Worm (Caenorhabditis elegans) whole organism, young adult: ENCODE data around the gene nhr-60.

Experiments
- B0019.2 ChIP-seq: fragments of 200-800 bp; sonication (Bioruptor generic); conservative IDR thresholded peaks from 2 replicates; pipeline ENCODE4 v1.3.6; 2022; ENCODE audit warnings: missing genetic modification reagents, missing genetic modification characterization, missing compliant biosample characterization
- C17E4.6 ChIP-seq: fragments of 200-800 bp; sonication (Bioruptor generic); IDR thresholded peaks from 2 replicates; pipeline ENCODE4 v1.3.6; 2022; ENCODE audit warnings: missing genetic modification reagents, missing genetic modification characterization, missing compliant biosample characterization
- D2030.7 ChIP-seq: fragments of 200-800 bp; sonication (Bioruptor generic); IDR thresholded peaks from 2 replicates; pipeline ENCODE4 v1.3.6; 2022; ENCODE audit warnings: missing genetic modification reagents, missing genetic modification characterization, missing compliant biosample characterization
- F10E7.11 ChIP-seq: sonication (generic microtip); optimal IDR thresholded peaks from 2 replicates; lab custom pipeline; 2017; ENCODE audit warnings: mild to moderate bottlenecking, missing genetic modification characterization, moderate library complexity, missing compliant biosample characterization
- F23B12.7 ChIP-seq: sonication (generic microtip); optimal IDR thresholded peaks from 2 replicates; lab custom pipeline; 2017; ENCODE audit warnings: missing genetic modification characterization, mild to moderate bottlenecking, missing compliant biosample characterization, antibody characterized with exemption, moderate library complexity; ENCODE audit not compliant: insufficient read depth
- F33H1.4 ChIP-seq: fragments of 200-800 bp; sonication (Bioruptor generic); IDR thresholded peaks from 2 replicates; pipeline ENCODE4 v1.3.6; 2022; ENCODE audit warnings: missing genetic modification reagents, missing genetic modification characterization, missing compliant biosample characterization
- F37B4.10 ChIP-seq: fragments of 200-800 bp; sonication (Bioruptor generic); IDR thresholded peaks from 2 replicates; pipeline ENCODE4 v1.3.6; 2022; ENCODE audit warnings: missing genetic modification characterization, missing compliant biosample characterization
- F52B5.7 ChIP-seq: sonication (generic microtip); optimal IDR thresholded peaks from 2 replicates; lab custom pipeline; 2016; ENCODE audit warnings: mild to moderate bottlenecking, missing genetic modification characterization, missing compliant biosample characterization
- F55B11.4 ChIP-seq: sonication (generic microtip); optimal IDR thresholded peaks from 2 replicates; lab custom pipeline; 2016; ENCODE audit warnings: missing compliant biosample characterization, missing genetic modification characterization, borderline replicate concordance; ENCODE audit not compliant: insufficient read depth
- Y53F4B.3 ChIP-seq: fragments of 200-800 bp; sonication (Bioruptor generic); IDR thresholded peaks from 2 replicates; pipeline ENCODE4 v1.3.6; 2022; ENCODE audit warnings: missing genetic modification reagents, missing genetic modification characterization, missing compliant biosample characterization
- Y67H2A.10 ChIP-seq: fragments of 200-800 bp; sonication (Bioruptor generic); conservative IDR thresholded peaks from 2 replicates; pipeline ENCODE4 v1.3.6; 2022; ENCODE audit warnings: missing genetic modification reagents, missing genetic modification characterization, missing compliant biosample characterization
- akir-1 ChIP-seq: fragments of 200-800 bp; sonication (Bioruptor generic); optimal IDR thresholded peaks from 2 replicates; lab custom pipeline; 2018; ENCODE audit warnings: mild to moderate bottlenecking, missing genetic modification characterization, moderate library complexity, missing compliant biosample characterization
- atf-7 ChIP-seq: sonication (generic microtip); optimal IDR thresholded peaks from 2 replicates; lab custom pipeline; 2017; ENCODE audit warnings: mild to moderate bottlenecking, missing genetic modification characterization, missing compliant biosample characterization
- athp-1 ChIP-seq: sonication (generic microtip); optimal IDR thresholded peaks from 2 replicates; lab custom pipeline; 2017; ENCODE audit warnings: mild to moderate bottlenecking, missing genetic modification characterization, missing compliant biosample characterization
- bed-1 ChIP-seq: fragments of 200-800 bp; sonication (Bioruptor generic); IDR thresholded peaks from 2 replicates; pipeline ENCODE4 v1.3.6; 2022; ENCODE audit warnings: missing genetic modification reagents, missing genetic modification characterization, missing compliant biosample characterization
- ccch-3 ChIP-seq: fragments of 200-800 bp; sonication (Bioruptor generic); optimal IDR thresholded peaks from 2 replicates; lab custom pipeline; 2018; ENCODE audit warnings: mild to moderate bottlenecking, missing genetic modification characterization, missing compliant biosample characterization
- ceh-100 ChIP-seq: fragments of 200-800 bp; sonication (Bioruptor generic); IDR thresholded peaks from 2 replicates; pipeline ENCODE4 v1.3.6; 2022; ENCODE audit warnings: missing genetic modification reagents, missing genetic modification characterization, missing compliant biosample characterization
- ceh-91 ChIP-seq: fragments of 200-800 bp; sonication (Bioruptor generic); IDR thresholded peaks from 2 replicates; pipeline ENCODE4 v1.3.6; 2022; ENCODE audit warnings: missing genetic modification reagents, missing genetic modification characterization, missing compliant biosample characterization
- dox-1 ChIP-seq: fragments of 200-800 bp; sonication (Bioruptor generic); IDR thresholded peaks from 2 replicates; pipeline ENCODE4 v1.3.6; 2022; ENCODE audit warnings: missing genetic modification reagents, missing genetic modification characterization, missing compliant biosample characterization
- efl-1 ChIP-seq: fragments of 150-350 bp; optimal IDR thresholded peaks from 2 replicates; lab custom pipeline; 2014; ENCODE audit warnings: missing biosample characterization, missing genetic modification reagents, missing genetic modification characterization
- egrh-3 ChIP-seq: fragments of 200-800 bp; sonication (Bioruptor generic); IDR thresholded peaks from 2 replicates; pipeline ENCODE4 v1.3.6; 2022; ENCODE audit warnings: missing genetic modification reagents, missing genetic modification characterization, missing compliant biosample characterization
- ets-4 ChIP-seq: fragments of 200-800 bp; sonication (Bioruptor generic); optimal IDR thresholded peaks from 2 replicates; lab custom pipeline; 2018; ENCODE audit warnings: mild to moderate bottlenecking, missing genetic modification characterization, missing compliant biosample characterization
- him-1 ChIP-seq: sonication (generic microtip); optimal IDR thresholded peaks from 2 replicates; lab custom pipeline; 2016; ENCODE audit warnings: missing genotype, missing genetic modification reagents, missing genetic modification characterization, missing compliant biosample characterization
- hlh-12 ChIP-seq: sonication (generic microtip); optimal IDR thresholded peaks from 2 replicates; lab custom pipeline; 2016; ENCODE audit warnings: missing genetic modification characterization, missing compliant biosample characterization
- hlh-26 ChIP-seq: fragments of 200-800 bp; sonication (Bioruptor generic); conservative IDR thresholded peaks from 2 replicates; pipeline ENCODE4 v1.3.6; 2022; ENCODE audit warnings: missing genetic modification reagents, missing genetic modification characterization, missing compliant biosample characterization
- hmg-20 ChIP-seq: fragments of 200-800 bp; sonication (Bioruptor generic); IDR thresholded peaks from 2 replicates; pipeline ENCODE4 v1.3.6; 2022; ENCODE audit warnings: missing genetic modification reagents, missing genetic modification characterization, missing compliant biosample characterization
- hrde-1 ChIP-seq: sonication (generic microtip); optimal IDR thresholded peaks from 2 replicates; lab custom pipeline; 2016; ENCODE audit warnings: missing genetic modification characterization, mild to moderate bottlenecking, missing compliant biosample characterization, moderate library complexity, missing genotype, missing genetic modification reagents, borderline replicate concordance
- let-526 ChIP-seq: fragments of 200-800 bp; sonication (Bioruptor generic); IDR thresholded peaks from 2 replicates; pipeline ENCODE4 v1.3.6; 2022; ENCODE audit warnings: missing genetic modification reagents, missing genetic modification characterization, missing compliant biosample characterization
- lin-26 ChIP-seq: fragments of 200-800 bp; sonication (Bioruptor generic); IDR thresholded peaks from 2 replicates; pipeline ENCODE4 v1.3.6; 2022; ENCODE audit warnings: missing genetic modification reagents, missing genetic modification characterization, missing compliant biosample characterization
- lin-35 ChIP-seq, 3 experiments: fragments of 150-350 bp in 2 of 3; sonication (generic microtip) in 1 of 3; optimal IDR thresholded peaks; 2 replicates each; lab custom pipeline; 2014 to 2018; ENCODE audit warnings: missing biosample characterization in 3 of 3, missing genetic modification characterization in 3 of 3, missing genetic modification reagents in 3 of 3
- lir-1 ChIP-seq: fragments of 200-800 bp; sonication (Bioruptor generic); conservative IDR thresholded peaks from 2 replicates; pipeline ENCODE4 v1.3.6; 2022; ENCODE audit warnings: missing genetic modification reagents, missing genetic modification characterization, missing compliant biosample characterization
- madf-10 ChIP-seq: sonication (generic microtip); optimal IDR thresholded peaks from 2 replicates; lab custom pipeline; 2016; ENCODE audit warnings: mild to moderate bottlenecking, missing genetic modification characterization, missing compliant biosample characterization
- madf-6 ChIP-seq: fragments of 200-800 bp; sonication (Bioruptor generic); IDR thresholded peaks from 2 replicates; pipeline ENCODE4 v1.3.6; 2022; ENCODE audit warnings: missing genetic modification reagents, missing genetic modification characterization, missing compliant biosample characterization
- mcd-1 ChIP-seq: fragments of 200-800 bp; sonication (Bioruptor generic); IDR thresholded peaks from 2 replicates; pipeline ENCODE4 v1.3.6; 2022; ENCODE audit warnings: missing genetic modification reagents, missing genetic modification characterization, missing compliant biosample characterization
- mes-4 ChIP-seq: sonication (generic microtip); optimal IDR thresholded peaks from 2 replicates; lab custom pipeline; 2016; ENCODE audit warnings: missing genotype, missing genetic modification characterization, missing compliant biosample characterization
- nfya-2 ChIP-seq: fragments of 200-800 bp; sonication (Bioruptor generic); IDR thresholded peaks from 2 replicates; pipeline ENCODE4 v1.3.6; 2022; ENCODE audit warnings: missing genetic modification reagents, missing genetic modification characterization, missing compliant biosample characterization
- rcor-1 ChIP-seq: fragments of 200-800 bp; sonication (Bioruptor generic); IDR thresholded peaks from 2 replicates; pipeline ENCODE4 v1.3.6; 2022; ENCODE audit warnings: missing genetic modification reagents, missing genetic modification characterization, missing compliant biosample characterization
- rec-8 ChIP-seq, 2 experiments: sonication (generic microtip); optimal IDR thresholded peaks; 2 replicates each; lab custom pipeline; 2016; ENCODE audit warnings: mild to moderate bottlenecking in 2 of 2, missing genetic modification characterization in 2 of 2, missing genetic modification reagents in 2 of 2, missing genotype in 2 of 2, missing biosample characterization in 1 of 2, missing compliant biosample characterization in 1 of 2, moderate library complexity in 1 of 2
- sea-2 ChIP-seq: fragments of 200-800 bp; sonication (Bioruptor generic); IDR thresholded peaks from 2 replicates; pipeline ENCODE4 v1.3.6; 2022; ENCODE audit warnings: missing genetic modification characterization, missing compliant biosample characterization
- snpc-1.1 ChIP-seq: sonication (generic microtip); optimal IDR thresholded peaks from 2 replicates; lab custom pipeline; 2017; ENCODE audit warnings: missing genetic modification characterization, mild to moderate bottlenecking, missing compliant biosample characterization, antibody characterized with exemption, moderate library complexity, missing genotype, missing genetic modification reagents; ENCODE audit not compliant: insufficient read depth
- snpc-1.3 ChIP-seq: sonication (generic microtip); optimal IDR thresholded peaks from 2 replicates; lab custom pipeline; 2017; ENCODE audit warnings: missing genetic modification characterization, mild to moderate bottlenecking, missing compliant biosample characterization, antibody characterized with exemption, moderate library complexity, missing genotype, missing genetic modification reagents; ENCODE audit not compliant: insufficient read depth
- snpc-4 ChIP-seq, 5 experiments: fragments of 150-350 bp in 1 of 5; sonication (generic microtip) in 4 of 5; optimal IDR thresholded peaks; 2 replicates each; lab custom pipeline; 2014 to 2018; ENCODE audit warnings: missing genetic modification characterization in 5 of 5, missing biosample characterization in 3 of 5, antibody characterized with exemption in 2 of 5, mild to moderate bottlenecking in 2 of 5, missing compliant biosample characterization in 2 of 5, missing genotype in 2 of 5, moderate library complexity in 2 of 5, missing genetic modification reagents in 1 of 5
- tbp1 ChIP-seq: fragments of 200-800 bp; sonication (Bioruptor generic); optimal IDR thresholded peaks from 2 replicates; lab custom pipeline; 2018; ENCODE audit warnings: mild to moderate bottlenecking, missing genetic modification characterization, missing compliant biosample characterization
- ztf-18 ChIP-seq: sonication (generic microtip); optimal IDR thresholded peaks from 2 replicates; lab custom pipeline; 2016; ENCODE audit warnings: missing genotype, mild to moderate bottlenecking, missing genetic modification characterization, missing compliant biosample characterization
- ztf-26 ChIP-seq: sonication (generic microtip); optimal IDR thresholded peaks from 2 replicates; lab custom pipeline; 2017; ENCODE audit warnings: missing genetic modification characterization, missing compliant biosample characterization

The nhr-60 gene

DNA sequence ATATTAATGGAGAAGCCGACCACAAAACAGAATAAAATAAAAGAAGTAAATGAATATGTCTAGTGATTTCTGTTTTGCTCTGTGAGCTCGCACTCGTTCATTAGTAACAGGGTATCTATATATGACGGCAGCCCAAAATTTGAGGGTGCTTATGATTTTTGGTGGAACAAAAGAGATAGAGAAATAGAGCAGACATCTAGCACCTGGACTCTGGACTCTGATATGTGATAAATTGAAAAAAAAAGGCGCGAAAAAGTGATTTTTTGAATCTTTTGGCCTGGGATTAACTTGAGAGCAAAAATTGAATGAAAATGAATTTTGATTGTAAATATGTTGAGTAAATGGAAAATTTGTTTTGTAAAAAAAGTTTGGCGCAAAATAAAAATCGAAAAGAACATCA, 3.6 kb upstream of the nhr-60 start, which contains the start of gene nhr-283:
TSS of gene nhr-283 (minus strand) at position 101 of the 400 bp plus-strand sequence.
- no peak for TF ChIP-seq rcor-1 (GFP tag; lab: Robert Waterston, UW)
- no peak for TF ChIP-seq F23B12.7 (tag; lab: Kevin White, UChicago)
- TF ChIP-seq sea-2: no peak
- TF ChIP-seq snpc-4 (GFP tag; optimal IDR thresholded peaks at IDR 0.05; lab: Kevin White, UChicago): no peak
- TF ChIP-seq snpc-4 (tag; optimal IDR thresholded peaks at IDR 0.05; lab: Kevin White, UChicago): no peak
- TF ChIP-seq F10E7.11 (tag; lab: Kevin White, UChicago): no peak
- no peak for TF ChIP-seq egrh-3
- no peak for TF ChIP-seq mcd-1
- no peak for TF ChIP-seq atf-7 (tag; lab: Kevin White, UChicago)
- TF ChIP-seq him-1 (tag; lab: Kevin White, UChicago): no peak
- TF ChIP-seq hmg-20 (GFP tag; lab: Robert Waterston, UW): no peak
- TF ChIP-seq hlh-12 (tag; lab: Kevin White, UChicago): no peak
- TF ChIP-seq dox-1 (GFP tag; lab: Robert Waterston, UW): no peak
- no peak for TF ChIP-seq rec-8 (tag; optimal IDR thresholded peaks at IDR 0.05; lab: Kevin White, UChicago)
- no peak for TF ChIP-seq hrde-1 (tag; lab: Kevin White, UChicago)
- no peak for TF ChIP-seq lin-26 (GFP tag; lab: Robert Waterston, UW)
- TF ChIP-seq ets-4 (GFP tag; lab: Kevin White, UChicago): no peak

DNA sequence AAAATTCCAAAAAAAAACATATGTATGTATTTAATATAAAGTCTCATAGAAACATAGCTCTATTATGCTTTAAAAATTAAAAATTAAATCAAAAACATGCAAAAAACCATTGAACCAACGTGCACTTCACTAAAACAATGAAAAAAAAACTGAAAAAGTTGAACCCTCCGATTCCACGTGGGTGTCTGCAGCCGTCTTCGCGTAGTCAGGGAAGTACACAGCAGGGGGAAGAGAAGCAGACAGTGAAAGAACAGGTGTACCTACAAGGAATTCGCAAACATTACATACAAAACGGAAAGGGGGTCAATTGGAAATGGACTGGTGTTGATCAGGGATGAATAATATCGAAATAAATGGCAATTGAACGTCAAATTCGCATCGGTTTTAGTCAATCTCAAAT, 900 bp upstream of the nhr-60 start:
- TF ChIP-seq F37B4.10 (no peak), nfya-2 (GFP tag; lab: Robert Waterston, UW) (no peak), C17E4.6 (no peak), ztf-18 (no peak), bed-1 (no peak), lin-35 (GFP tag; optimal IDR thresholded peaks at IDR 0.05; lab: Kevin White, UChicago) (no peak), him-1 (tag; lab: Kevin White, UChicago) (no peak), F52B5.7 (tag; lab: Kevin White, UChicago) (no peak), Y67H2A.10 (no peak), akir-1 (no peak), ets-4 (GFP tag; lab: Kevin White, UChicago) (no peak), ccch-3 (GFP tag; lab: Kevin White, UChicago) (no peak), sea-2 (no peak), F33H1.4 (GFP tag; lab: Robert Waterston, UW) (no peak), snpc-1.1 (tag; lab: Kevin White, UChicago) (no peak), let-526 (GFP tag; lab: Robert Waterston, UW) (no peak)

DNA sequence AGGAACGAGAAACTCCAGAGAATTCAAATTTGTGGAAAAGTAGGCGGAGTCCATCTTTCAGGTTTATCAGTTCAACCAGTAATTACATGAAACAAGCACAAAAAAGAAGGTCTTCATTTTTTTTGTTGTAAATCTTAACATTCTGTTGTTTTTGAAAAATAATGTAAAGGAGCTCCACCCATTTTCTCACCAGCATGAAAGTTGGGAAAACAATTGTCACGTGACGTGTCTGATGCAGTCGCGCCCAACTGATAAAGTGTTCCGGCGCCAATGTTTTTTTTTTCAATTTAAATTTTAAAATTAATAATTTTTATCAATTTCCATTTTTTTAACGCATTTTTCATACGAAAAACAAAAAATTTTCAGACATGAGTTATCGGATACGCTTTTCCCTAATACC, 4.0 kb downstream of the nhr-60 start, which contains the start of gene F57A10.4:
TSS of gene F57A10.4 (plus strand) at position 367 of the 400 bp plus-strand sequence.
- TF ChIP-seq mes-4 (no peak), F52B5.7 (tag; lab: Kevin White, UChicago) (no peak), ztf-18 (peak; percentile 35), Y53F4B.3 (no peak), efl-1 (GFP tag; lab: Kevin White, UChicago) (peak; percentile 45), ceh-91 (GFP tag; lab: Robert Waterston, UW) (peak; percentile 29; the same call in 1 of the 2 replicates), lir-1 (no peak), ztf-26 (tag; lab: Kevin White, UChicago) (no peak), nfya-2 (GFP tag; lab: Robert Waterston, UW) (no peak), athp-1 (tag; lab: Kevin White, UChicago) (no peak), snpc-1.3 (no peak), B0019.2 (no peak), hlh-26 (GFP tag; lab: Robert Waterston, UW) (no peak), madf-10 (no peak), D2030.7 (GFP tag; lab: Robert Waterston, UW) (peak; percentile 46; the same call in 1 of the 2 replicates), ceh-100 (GFP tag; lab: Robert Waterston, UW) (peak; percentile 85), madf-6 (GFP tag; lab: Robert Waterston, UW) (peak; percentile 38; the same call in 1 of the 2 replicates), ccch-3 (GFP tag; lab: Kevin White, UChicago) (no peak), tbp1 (GFP tag; lab: Kevin White, UChicago) (no peak), F55B11.4 (no peak), mcd-1 (peak; percentile 36; the same call in 1 of the 2 replicates)
